Fruit fly (Drosophila melanogaster) whole organism, wandering third instar larva: ENCODE results near the gene CG13653.

Experiments
- Abd-B ChIP-seq: fragments of >200 bp; optimal IDR thresholded peaks from 2 replicates; lab custom pipeline; 2017; ENCODE audit warnings: missing biosample characterization, missing genetic modification characterization
- CG32264 ChIP-seq: fragments of 200-800 bp; sonication (Bioruptor generic); optimal IDR thresholded peaks from 2 replicates; lab custom pipeline; 2016; ENCODE audit warnings: missing biosample characterization, missing genetic modification characterization
- CG9705 ChIP-seq: fragments of 200-800 bp; sonication (Bioruptor generic); optimal IDR thresholded peaks from 2 replicates; lab custom pipeline; 2018; ENCODE audit warnings: missing biosample characterization, mild to moderate bottlenecking, missing genetic modification characterization
- CrebA ChIP-seq: fragments of 200-800 bp; sonication (Bioruptor generic); optimal IDR thresholded peaks from 2 replicates; lab custom pipeline; 2016; ENCODE audit warnings: missing biosample characterization, mild to moderate bottlenecking, missing genetic modification characterization, borderline replicate concordance
- Dfd ChIP-seq: fragments of >200 bp; optimal IDR thresholded peaks from 2 replicates; lab custom pipeline; 2017; ENCODE audit warnings: missing biosample characterization, missing genetic modification characterization
- Dif ChIP-seq: fragments of 200-275, 200-300 bp; sonication (Bioruptor generic); optimal IDR thresholded peaks from 2 replicates; lab custom pipeline; 2018; ENCODE audit warnings: missing biosample characterization, missing genetic modification characterization; ENCODE audit not compliant: partially characterized antibody
- GATAd ChIP-seq: sonication (Bioruptor generic); optimal IDR thresholded peaks from 2 replicates; lab custom pipeline; 2016; ENCODE audit warnings: missing biosample characterization, missing genetic modification characterization
- HLH106 ChIP-seq: fragments of 200-800 bp; optimal IDR thresholded peaks from 3 replicates; lab custom pipeline; 2019; ENCODE audit warnings: missing biosample characterization, mild to moderate bottlenecking, missing genetic modification characterization, moderate library complexity
- Hnf4 ChIP-seq: fragments of 200-800 bp; sonication (Bioruptor generic); optimal IDR thresholded peaks from 2 replicates; lab custom pipeline; 2016; ENCODE audit warnings: missing biosample characterization, mild to moderate bottlenecking, missing genetic modification characterization
- Hr78 ChIP-seq: fragments of >200 bp; optimal IDR thresholded peaks from 2 replicates; lab custom pipeline; 2017; ENCODE audit warnings: missing biosample characterization, missing genetic modification characterization
- Hr83 ChIP-seq: fragments of 200-300 bp; sonication (Bioruptor generic); optimal IDR thresholded peaks from 2 replicates; lab custom pipeline; 2016; ENCODE audit warnings: missing biosample characterization, mild to moderate bottlenecking, missing genetic modification characterization, moderate library complexity; ENCODE audit not compliant: poor library complexity, severe bottlenecking
- Jra ChIP-seq: sonication (Bioruptor generic); optimal IDR thresholded peaks from 2 replicates; lab custom pipeline; 2016; ENCODE audit warnings: missing biosample characterization, missing genetic modification characterization
- Mio ChIP-seq: sonication (Bioruptor generic); optimal IDR thresholded peaks from 2 replicates; lab custom pipeline; 2016; ENCODE audit warnings: missing biosample characterization, missing genetic modification characterization
- Myc ChIP-seq: fragments of >200 bp; optimal IDR thresholded peaks from 2 replicates; lab custom pipeline; 2017
- N ChIP-seq: fragments of >200 bp; optimal IDR thresholded peaks from 2 replicates; lab custom pipeline; 2018; ENCODE audit warnings: missing biosample characterization, missing external identifiers, missing genetic modification characterization
- OdsH ChIP-seq: fragments of 200-800 bp; sonication (Bioruptor generic); optimal IDR thresholded peaks from 2 replicates; lab custom pipeline; 2016; ENCODE audit warnings: missing biosample characterization, mild to moderate bottlenecking, missing genetic modification characterization
- Rel ChIP-seq, 2 experiments: fragments of 200-800 bp; sonication (Bioruptor generic) in 1 of 2; optimal IDR thresholded peaks; 2 replicates in 1 of 2; 3 replicates in 1 of 2; lab custom pipeline; 2016 to 2019; ENCODE audit warnings: mild to moderate bottlenecking in 2 of 2, missing biosample characterization in 2 of 2, missing genetic modification characterization in 2 of 2, moderate library complexity in 1 of 2
- Sp1 ChIP-seq: fragments of 200-800 bp; sonication (Bioruptor generic); optimal IDR thresholded peaks from 3 replicates; lab custom pipeline; 2019; ENCODE audit warnings: missing biosample characterization, mild to moderate bottlenecking, missing genetic modification characterization, moderate library complexity
- Vsx2 ChIP-seq: fragments of 200-300, 225-300 bp; sonication (Bioruptor generic); optimal IDR thresholded peaks from 2 replicates; lab custom pipeline; 2018; ENCODE audit warnings: missing biosample characterization, missing genetic modification characterization; ENCODE audit not compliant: partially characterized antibody
- br ChIP-seq: fragments of 200-800 bp; sonication (Bioruptor generic); optimal IDR thresholded peaks from 2 replicates; lab custom pipeline; 2016; ENCODE audit warnings: missing biosample characterization, missing genetic modification characterization
- brk ChIP-seq: fragments of 200-800 bp; sonication (Bioruptor generic); optimal IDR thresholded peaks from 2 replicates; lab custom pipeline; 2016; ENCODE audit warnings: missing biosample characterization, mild to moderate bottlenecking, missing genetic modification characterization
- dl ChIP-seq, 2 experiments: fragments of 175-275, 200-275 bp in 1 of 2; fragments of 200-275 bp in 1 of 2; sonication (Bioruptor generic); optimal IDR thresholded peaks; lab custom pipeline; 2018; ENCODE audit warnings: mild to moderate bottlenecking in 2 of 2, missing biosample characterization in 2 of 2, missing genetic modification characterization in 2 of 2, moderate library complexity in 2 of 2; ENCODE audit not compliant: partially characterized antibody in 2 of 2, insufficient read depth in 1 of 2
- dmrt93B ChIP-seq: fragments of 200-800 bp; sonication (Bioruptor generic); optimal IDR thresholded peaks from 2 replicates; lab custom pipeline; 2018; ENCODE audit warnings: missing biosample characterization, mild to moderate bottlenecking, missing genetic modification characterization
- dsf ChIP-seq: sonication (Bioruptor generic); optimal IDR thresholded peaks from 2 replicates; lab custom pipeline; 2016; ENCODE audit warnings: missing biosample characterization, missing genetic modification characterization, borderline replicate concordance
- ey ChIP-seq: fragments of 200-800 bp; sonication (Bioruptor generic); optimal IDR thresholded peaks from 2 replicates; lab custom pipeline; 2016; ENCODE audit warnings: missing biosample characterization, missing genetic modification characterization
- foxo ChIP-seq, 2 experiments: fragments of 200-800 bp; sonication (Bioruptor generic); optimal IDR thresholded peaks; 2 replicates in 1 of 2; 3 replicates in 1 of 2; lab custom pipeline; 2016 to 2017; ENCODE audit warnings: missing biosample characterization in 2 of 2, missing genetic modification characterization in 2 of 2
- fru ChIP-seq: fragments of 200-800 bp; sonication (Bioruptor generic); optimal IDR thresholded peaks from 3 replicates; lab custom pipeline; 2016; ENCODE audit warnings: missing biosample characterization, mild to moderate bottlenecking, missing genetic modification characterization
- h ChIP-seq: fragments of 200-800 bp; sonication (Bioruptor generic); optimal IDR thresholded peaks from 3 replicates; lab custom pipeline; 2016; ENCODE audit warnings: missing biosample characterization, mild to moderate bottlenecking, missing genetic modification characterization
- jim ChIP-seq: fragments of 175-275, 200-325 bp; sonication (Bioruptor generic); optimal IDR thresholded peaks from 2 replicates; lab custom pipeline; 2016; ENCODE audit warnings: missing biosample characterization, mild to moderate bottlenecking, missing genetic modification characterization
- lola ChIP-seq: fragments of >200 bp; optimal IDR thresholded peaks from 2 replicates; lab custom pipeline; 2017; ENCODE audit warnings: missing biosample characterization, missing genetic modification characterization
- pan ChIP-seq: fragments of >200 bp; optimal IDR thresholded peaks from 2 replicates; lab custom pipeline; 2017
- psq ChIP-seq: fragments of 200-800 bp; sonication (Bioruptor generic); optimal IDR thresholded peaks from 3 replicates; lab custom pipeline; 2017; ENCODE audit warnings: missing biosample characterization, mild to moderate bottlenecking, missing genetic modification characterization, moderate library complexity
- rgr ChIP-seq: fragments of 200-800 bp; sonication (Bioruptor generic); optimal IDR thresholded peaks from 3 replicates; lab custom pipeline; 2016; ENCODE audit warnings: missing biosample characterization, mild to moderate bottlenecking, missing genetic modification characterization
- sage ChIP-seq: fragments of 200-800 bp; sonication (Bioruptor generic); optimal IDR thresholded peaks from 2 replicates; lab custom pipeline; 2016; ENCODE audit warnings: missing biosample characterization, mild to moderate bottlenecking, missing genetic modification characterization
- sv ChIP-seq: fragments of 200-800 bp; sonication (Bioruptor generic); optimal IDR thresholded peaks from 3 replicates; lab custom pipeline; 2016; ENCODE audit warnings: missing biosample characterization, missing genetic modification characterization
- tai ChIP-seq: sonication (Bioruptor generic); optimal IDR thresholded peaks from 2 replicates; lab custom pipeline; 2016; ENCODE audit warnings: missing biosample characterization, missing genetic modification characterization
- usp ChIP-seq: fragments of >200 bp; optimal IDR thresholded peaks from 2 replicates; lab custom pipeline; 2017; ENCODE audit warnings: missing biosample characterization, missing genetic modification characterization
- woc ChIP-seq: sonication (Bioruptor generic); optimal IDR thresholded peaks from 2 replicates; lab custom pipeline; 2016; ENCODE audit warnings: missing biosample characterization, mild to moderate bottlenecking, missing genetic modification characterization

Gene CG13653

DNA sequence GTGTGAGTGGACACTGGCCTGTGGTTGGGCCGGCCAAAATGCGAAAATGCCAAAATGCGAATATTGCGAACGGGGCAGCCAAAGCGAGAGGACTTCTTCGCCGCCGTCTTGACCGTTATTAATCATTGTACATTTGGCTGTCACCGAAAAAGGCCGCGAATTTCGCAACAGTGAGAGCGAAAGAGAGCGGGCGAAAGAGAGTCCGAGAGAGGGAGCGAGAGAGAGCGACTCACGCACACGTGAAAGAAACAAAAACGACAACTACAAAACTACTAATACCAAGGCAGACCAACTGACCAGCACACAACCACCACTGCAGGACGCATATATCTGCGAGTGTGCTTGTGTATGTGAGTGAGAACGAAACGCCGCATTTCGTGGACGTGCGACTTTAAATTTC, 10.8 kb upstream of the CG13653 start:
- TF ChIP-seq N (GFP tag; lab: Kevin White, UChicago) (peak; percentile 67), sv (no peak)

DNA sequence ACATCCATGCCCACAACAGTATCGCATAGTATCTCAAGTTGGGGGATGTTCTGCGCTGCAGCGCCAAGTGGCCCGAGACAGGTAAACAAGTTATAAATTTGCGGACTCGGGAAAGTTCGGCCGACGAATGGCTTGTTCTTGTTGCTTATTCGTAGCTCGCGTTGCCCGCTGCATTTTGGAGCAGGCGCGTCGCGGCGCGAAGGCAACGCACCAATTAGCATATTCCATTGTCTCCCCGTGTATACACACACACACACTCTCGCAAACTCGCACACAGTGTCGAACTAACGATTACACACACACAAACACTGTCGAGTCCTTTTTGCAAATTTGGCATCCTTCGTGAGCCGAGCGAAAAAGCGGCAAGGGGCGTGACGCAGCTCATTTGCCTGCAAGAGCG, 6.3 kb upstream of the CG13653 start:
- TF ChIP-seq brk (GFP tag; lab: Kevin White, UChicago) (no peak), foxo (GFP tag; optimal IDR thresholded peaks at IDR 0.05; lab: Kevin White, UChicago) (no peak), sv (no peak), sage (GFP tag; lab: Kevin White, UChicago) (no peak), Vsx2 (GFP tag; lab: Kevin White, UChicago) (no peak)

DNA sequence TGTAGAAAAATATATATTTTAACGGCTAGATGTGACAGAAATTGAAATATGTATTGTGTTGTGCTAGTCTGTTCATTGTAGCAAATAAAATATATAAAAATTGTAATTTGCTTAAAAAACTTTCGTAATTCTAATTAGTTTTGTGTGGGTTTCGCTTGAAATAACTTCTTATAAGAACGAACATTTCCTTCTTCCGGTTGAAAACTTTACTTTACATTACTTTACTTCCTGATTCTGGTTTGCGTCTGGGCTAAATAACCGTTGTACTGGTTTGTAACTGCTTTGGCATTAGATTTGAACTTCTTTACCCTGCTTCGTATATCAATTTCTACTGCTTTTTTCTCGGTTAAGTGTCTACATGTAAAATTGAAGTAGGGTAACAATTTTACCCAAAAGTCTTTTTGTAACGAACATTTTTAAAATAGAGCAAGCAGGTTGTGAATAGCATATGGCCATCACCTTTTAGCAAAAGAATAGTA, 1.6 kb upstream of the CG13653 start, which contains the start of gene lobo:
Gene lobo (minus strand): TSS at position 51 of the 479 bp plus-strand sequence.
- peak; percentile 31 for TF ChIP-seq br (GFP tag; lab: Kevin White, UChicago)
- no peak for TF ChIP-seq dl (GFP tag; optimal IDR thresholded peaks at IDR 0.05; lab: Kevin White, UChicago; ENCODE audit: insufficient read depth in 1 of 2, partially characterized antibody in 2 of 2)
- TF ChIP-seq Jra (GFP tag; lab: Kevin White, UChicago): no peak
- no peak for TF ChIP-seq sage (GFP tag; lab: Kevin White, UChicago)
- TF ChIP-seq pan (lab: Kevin White, UChicago): no peak
- TF ChIP-seq dsf: no peak
- no peak for TF ChIP-seq Dif (GFP tag; lab: Kevin White, UChicago)
- no peak for TF ChIP-seq woc (GFP tag; lab: Kevin White, UChicago)
- TF ChIP-seq Hr78: no peak
- TF ChIP-seq CG9705 (GFP tag; lab: Kevin White, UChicago): peak; percentile 56
- no peak for TF ChIP-seq CG32264 (GFP tag; lab: Kevin White, UChicago)
- no peak for TF ChIP-seq tai (GFP tag; lab: Kevin White, UChicago)
- TF ChIP-seq jim (GFP tag; lab: Kevin White, UChicago): no peak
- peak; percentile 48 for TF ChIP-seq Myc (lab: Kevin White, UChicago)
- no peak for TF ChIP-seq Abd-B
- TF ChIP-seq ey (GFP tag; lab: Kevin White, UChicago): peak; percentile 7
- TF ChIP-seq Mio (GFP tag; lab: Kevin White, UChicago): no peak
- TF ChIP-seq brk (GFP tag; lab: Kevin White, UChicago): peak; percentile 3
- TF ChIP-seq rgr: no peak
- TF ChIP-seq foxo (GFP tag; optimal IDR thresholded peaks at IDR 0.05; lab: Kevin White, UChicago): no peak
- no peak for TF ChIP-seq Dfd (GFP tag; lab: Kevin White, UChicago)
- TF ChIP-seq GATAd: no peak
- no peak for TF ChIP-seq N (GFP tag; lab: Kevin White, UChicago)
- no peak for TF ChIP-seq Rel (GFP tag; optimal IDR thresholded peaks at IDR 0.05; lab: Kevin White, UChicago)
- TF ChIP-seq Rel (tag; optimal IDR thresholded peaks at IDR 0.05; lab: Kevin White, UChicago): no peak
- no peak for TF ChIP-seq Hnf4 (GFP tag; lab: Kevin White, UChicago)
- TF ChIP-seq Hr83 (GFP tag; lab: Kevin White, UChicago): no peak
- TF ChIP-seq CrebA (GFP tag; lab: Kevin White, UChicago): no peak
- TF ChIP-seq h (GFP tag; lab: Kevin White, UChicago): no peak
- TF ChIP-seq Sp1 (GFP tag; lab: Kevin White, UChicago): peak; percentile 46
- no peak for TF ChIP-seq psq (GFP tag; lab: Kevin White, UChicago)
- peak; percentile 27 for TF ChIP-seq sv
- peak; percentile 45 for TF ChIP-seq fru (GFP tag; lab: Kevin White, UChicago)
- TF ChIP-seq HLH106 (tag; lab: Kevin White, UChicago): peak; percentile 37
- TF ChIP-seq OdsH (GFP tag; lab: Kevin White, UChicago): peak; percentile 37
- TF ChIP-seq Vsx2 (GFP tag; lab: Kevin White, UChicago): no peak
- TF ChIP-seq usp (GFP tag; lab: Kevin White, UChicago): no peak
- peak; percentile 47 for TF ChIP-seq dmrt93B (GFP tag; lab: Kevin White, UChicago)
- TF ChIP-seq lola (GFP tag; lab: Kevin White, UChicago): no peak
